Fruit fly (Drosophila melanogaster) whole organism, embryonic: ENCODE results near the gene mus301.

ENCODE experiments used
- ATbp ChIP-seq: fragments of 200-800 bp; sonication (Bioruptor generic); optimal IDR thresholded peaks from 2 replicates; lab custom pipeline; 2017; ENCODE audit warnings: missing biosample characterization, mild to moderate bottlenecking, missing genetic modification characterization, missing genetic modification reagents
- Atf-2 ChIP-seq: fragments of 200-800 bp; sonication (Bioruptor generic); optimal IDR thresholded peaks from 2 replicates; lab custom pipeline; 2016; ENCODE audit warnings: missing biosample characterization, missing genetic modification characterization
- Bteb2 ChIP-seq: fragments of 200-800 bp; sonication (Bioruptor generic); optimal IDR thresholded peaks from 2 replicates; lab custom pipeline; 2016; ENCODE audit warnings: missing biosample characterization, missing genetic modification characterization
- CG10321 ChIP-seq: fragments of 200-800 bp; sonication (Bioruptor generic); IDR thresholded peaks from 2 replicates; pipeline ENCODE4 v1.3.6; 2022; ENCODE audit warnings: missing biosample characterization, missing genetic modification characterization
- CG10565 ChIP-seq: fragments of 200-800 bp; sonication (Bioruptor generic); optimal IDR thresholded peaks from 3 replicates; lab custom pipeline; 2016; ENCODE audit warnings: missing biosample characterization, mild to moderate bottlenecking, missing genetic modification characterization
- CG11398 ChIP-seq: fragments of 200-800 bp; sonication (Bioruptor generic); optimal IDR thresholded peaks from 2 replicates; lab custom pipeline; 2016; ENCODE audit warnings: missing biosample characterization, missing genetic modification characterization
- CG11723 ChIP-seq: fragments of 200-800 bp; sonication (Bioruptor generic); optimal IDR thresholded peaks from 2 replicates; lab custom pipeline; 2017; ENCODE audit warnings: missing biosample characterization, mild to moderate bottlenecking, missing genetic modification characterization
- CG12236 ChIP-seq: fragments of 200-800 bp; sonication (Bioruptor generic); optimal IDR thresholded peaks from 2 replicates; lab custom pipeline; 2016; ENCODE audit warnings: missing biosample characterization, missing genetic modification characterization
- CG12659 ChIP-seq: fragments of 200-800 bp; sonication (Bioruptor generic); optimal IDR thresholded peaks from 3 replicates; lab custom pipeline; 2017; ENCODE audit warnings: mild to moderate bottlenecking, missing biosample characterization, missing genetic modification reagents, missing genetic modification characterization
- CG12769 ChIP-seq: fragments of 200-800 bp; sonication (Bioruptor generic); optimal IDR thresholded peaks from 2 replicates; lab custom pipeline; 2019; ENCODE audit warnings: missing biosample characterization, mild to moderate bottlenecking, missing genetic modification characterization, moderate library complexity
- CG12942 ChIP-seq: fragments of 200-800 bp; sonication (Bioruptor generic); optimal IDR thresholded peaks from 3 replicates; lab custom pipeline; 2016; ENCODE audit warnings: missing biosample characterization, missing genetic modification characterization
- CG15011 ChIP-seq: fragments of 200-800 bp; sonication (Bioruptor generic); optimal IDR thresholded peaks from 3 replicates; lab custom pipeline; 2018; ENCODE audit warnings: missing biosample characterization, mild to moderate bottlenecking, missing genetic modification characterization
- CG15696 ChIP-seq: fragments of 200-800 bp; sonication (Bioruptor generic); optimal IDR thresholded peaks from 2 replicates; lab custom pipeline; 2019; ENCODE audit warnings: missing biosample characterization, mild to moderate bottlenecking, missing genetic modification characterization, moderate library complexity
- CG17912 ChIP-seq: fragments of 200-800 bp; sonication (Bioruptor generic); optimal IDR thresholded peaks from 2 replicates; lab custom pipeline; 2018; ENCODE audit warnings: missing biosample characterization, mild to moderate bottlenecking, missing genetic modification characterization
- CG18764 ChIP-seq: fragments of 200-800 bp; sonication (Bioruptor generic); optimal IDR thresholded peaks from 3 replicates; lab custom pipeline; 2016; ENCODE audit warnings: missing biosample characterization, missing genetic modification characterization
- CG2199 ChIP-seq: fragments of 200-800 bp; sonication (Bioruptor generic); IDR thresholded peaks from 3 replicates; pipeline ENCODE4 v1.3.6; 2022; ENCODE audit warnings: missing biosample characterization, missing genetic modification characterization
- CG30020 ChIP-seq: fragments of 200-800 bp; optimal IDR thresholded peaks from 2 replicates; lab custom pipeline; 2019; ENCODE audit warnings: missing biosample characterization, mild to moderate bottlenecking, missing genetic modification characterization, moderate library complexity
- CG30403 ChIP-seq: fragments of 200-800 bp; sonication (Bioruptor generic); optimal IDR thresholded peaks from 3 replicates; lab custom pipeline; 2016; ENCODE audit warnings: missing biosample characterization, missing genetic modification characterization
- CG3163 ChIP-seq: fragments of 200-800 bp; sonication (Bioruptor generic); optimal IDR thresholded peaks from 3 replicates; lab custom pipeline; 2016; ENCODE audit warnings: missing biosample characterization, missing genetic modification characterization
- CG34422 ChIP-seq: fragments of 200-800 bp; sonication (Bioruptor generic); IDR thresholded peaks from 3 replicates; pipeline ENCODE4 v1.3.6; 2022; ENCODE audit warnings: missing biosample characterization, missing genetic modification characterization
- CG6689 ChIP-seq: fragments of 200-800 bp; sonication (Bioruptor generic); IDR thresholded peaks from 2 replicates; pipeline ENCODE4 v1.3.6; 2022; ENCODE audit warnings: missing biosample characterization, missing genetic modification characterization
- CG6791 ChIP-seq: fragments of 200-800 bp; sonication (Bioruptor generic); IDR thresholded peaks from 3 replicates; pipeline ENCODE4 v1.3.6; 2022; ENCODE audit warnings: missing biosample characterization, missing genetic modification characterization; ENCODE audit not compliant: partially characterized antibody
- CG6854 ChIP-seq: fragments of 200-800 bp; sonication (Bioruptor generic); optimal IDR thresholded peaks from 3 replicates; lab custom pipeline; 2017; ENCODE audit warnings: missing biosample characterization, mild to moderate bottlenecking, missing genetic modification characterization
- CG8290 ChIP-seq, 3 experiments: fragments of 200-800 bp; sonication (Bioruptor generic); optimal IDR thresholded peaks; 2 replicates each; lab custom pipeline; 2016 to 2019; ENCODE audit warnings: missing biosample characterization in 3 of 3, missing genetic modification characterization in 3 of 3, mild to moderate bottlenecking in 2 of 3, moderate library complexity in 1 of 3
- CG9727 ChIP-seq: fragments of 200-800 bp; sonication (Bioruptor generic); optimal IDR thresholded peaks from 3 replicates; lab custom pipeline; 2017; ENCODE audit warnings: missing biosample characterization, mild to moderate bottlenecking, missing genetic modification characterization
- CHES-1-like ChIP-seq: fragments of 200-800 bp; sonication (Bioruptor generic); optimal IDR thresholded peaks from 2 replicates; lab custom pipeline; 2016; ENCODE audit warnings: missing biosample characterization, missing genetic modification characterization
- CkIIα-i1 ChIP-seq: fragments of 200-800 bp; sonication (Bioruptor generic); IDR thresholded peaks from 2 replicates; pipeline ENCODE4 v1.3.6; 2022; ENCODE audit warnings: missing biosample characterization, missing genetic modification characterization
- D19B ChIP-seq: fragments of 200-800 bp; sonication (Bioruptor generic); optimal IDR thresholded peaks from 2 replicates; lab custom pipeline; 2017; ENCODE audit warnings: missing biosample characterization, mild to moderate bottlenecking, missing genetic modification characterization
- Lim3 ChIP-seq: fragments of 200-800 bp; sonication (Bioruptor generic); IDR thresholded peaks from 2 replicates; pipeline ENCODE4 v1.3.6; 2022; ENCODE audit warnings: missing biosample characterization, missing genetic modification characterization
- Nf-YB ChIP-seq: fragments of 200-800 bp; sonication (Bioruptor generic); optimal IDR thresholded peaks from 3 replicates; lab custom pipeline; 2019; ENCODE audit warnings: missing biosample characterization, mild to moderate bottlenecking, missing genetic modification characterization, moderate library complexity
- NfI ChIP-seq: fragments of 200-800 bp; sonication (Bioruptor generic); optimal IDR thresholded peaks from 3 replicates; lab custom pipeline; 2018; ENCODE audit warnings: missing biosample characterization, mild to moderate bottlenecking, missing genetic modification characterization, moderate library complexity
- Oli ChIP-seq: fragments of 200-800 bp; sonication (Bioruptor generic); optimal IDR thresholded peaks from 2 replicates; lab custom pipeline; 2018; ENCODE audit warnings: missing biosample characterization, mild to moderate bottlenecking, missing genetic modification characterization, moderate library complexity
- Spps ChIP-seq: fragments of 200-800 bp; sonication (Bioruptor generic); optimal IDR thresholded peaks from 2 replicates; lab custom pipeline; 2018; ENCODE audit warnings: missing biosample characterization, mild to moderate bottlenecking, missing genetic modification characterization
- ase ChIP-seq: fragments of 200-800 bp; sonication (Bioruptor generic); IDR thresholded peaks from 3 replicates; pipeline ENCODE4 v1.3.6; 2022; ENCODE audit warnings: missing biosample characterization, missing genetic modification characterization
- cad ChIP-seq: fragments of >200 bp; optimal IDR thresholded peaks from 2 replicates; lab custom pipeline; 2017; ENCODE audit warnings: missing biosample characterization, missing genetic modification characterization
- danr ChIP-seq: fragments of 200-800 bp; sonication (Bioruptor generic); IDR thresholded peaks from 2 replicates; pipeline ENCODE4 v1.3.6; 2022; ENCODE audit warnings: missing biosample characterization, missing genetic modification characterization
- ewg ChIP-seq: fragments of 200-800 bp; sonication (Bioruptor generic); optimal IDR thresholded peaks from 3 replicates; lab custom pipeline; 2017; ENCODE audit warnings: mild to moderate bottlenecking, missing biosample characterization, missing genetic modification reagents, missing genetic modification characterization
- fru ChIP-seq: fragments of >200 bp; optimal IDR thresholded peaks from 2 replicates; lab custom pipeline; 2017
- fu2 ChIP-seq: fragments of 200-800 bp; sonication (Bioruptor generic); optimal IDR thresholded peaks from 2 replicates; lab custom pipeline; 2016; ENCODE audit warnings: missing biosample characterization, missing genetic modification characterization
- gem ChIP-seq: fragments of 200-800 bp; sonication (Bioruptor generic); optimal IDR thresholded peaks from 2 replicates; lab custom pipeline; 2019; ENCODE audit warnings: missing biosample characterization, mild to moderate bottlenecking, missing genetic modification characterization, moderate library complexity
- jing ChIP-seq: fragments of 200-800 bp; sonication (Bioruptor generic); optimal IDR thresholded peaks from 2 replicates; lab custom pipeline; 2018; ENCODE audit warnings: missing biosample characterization, mild to moderate bottlenecking, missing genetic modification characterization
- luna ChIP-seq: fragments of 200-800 bp; sonication (Bioruptor generic); optimal IDR thresholded peaks from 2 replicates; lab custom pipeline; 2016; ENCODE audit warnings: missing biosample characterization, missing genetic modification characterization
- nerfin-1 ChIP-seq: fragments of 200-800 bp; sonication (Bioruptor generic); optimal IDR thresholded peaks from 3 replicates; lab custom pipeline; 2019; ENCODE audit warnings: missing biosample characterization, mild to moderate bottlenecking, missing genetic modification characterization, moderate library complexity
- otp ChIP-seq: fragments of 200-800 bp; sonication (Bioruptor generic); IDR thresholded peaks from 3 replicates; pipeline ENCODE4, ENCODE4 v1.3.6; 2022; ENCODE audit warnings: missing biosample characterization, missing genetic modification characterization
- pb ChIP-seq: fragments of 200-800 bp; sonication (Bioruptor generic); optimal IDR thresholded peaks from 3 replicates; lab custom pipeline; 2016; ENCODE audit warnings: missing biosample characterization, missing genetic modification characterization
- salm ChIP-seq: fragments of 200-800 bp; sonication (Bioruptor generic); optimal IDR thresholded peaks from 2 replicates; lab custom pipeline; 2018; ENCODE audit warnings: missing biosample characterization, mild to moderate bottlenecking, missing genetic modification characterization
- slou ChIP-seq: fragments of 200-800 bp; sonication (Bioruptor generic); optimal IDR thresholded peaks from 3 replicates; lab custom pipeline; 2016; ENCODE audit warnings: missing biosample characterization, missing genetic modification characterization
- tin ChIP-seq: fragments of 200-800 bp; sonication (Bioruptor generic); optimal IDR thresholded peaks from 3 replicates; lab custom pipeline; 2016; ENCODE audit warnings: missing biosample characterization, missing genetic modification characterization
- vfl ChIP-seq: fragments of 200-800 bp; sonication (Bioruptor generic); optimal IDR thresholded peaks from 2 replicates; lab custom pipeline; 2016; ENCODE audit warnings: missing biosample characterization, missing genetic modification characterization
- wor ChIP-seq: fragments of 200-800 bp; sonication (Bioruptor generic); IDR thresholded peaks from 2 replicates; pipeline ENCODE4 v1.3.6; 2022; ENCODE audit warnings: missing biosample characterization, missing genetic modification characterization
- yki ChIP-seq: fragments of >200 bp; optimal IDR thresholded peaks from 3 replicates; lab custom pipeline; 2018

mus301 gene

dm6 chr3L:8127712-8128210 is 9.8 kb upstream of the mus301 start, which contains the start of the genes Cds and Uba2 (continued):
- TF ChIP-seq CG18764 (GFP tag; lab: Kevin White, UChicago) (peak; percentile 91), CG3163 (GFP tag; lab: Kevin White, UChicago) (peak; percentile 33), luna (GFP tag; lab: Kevin White, UChicago) (peak; percentile 63), nerfin-1 (tag; lab: Kevin White, UChicago) (peak; percentile 92), CG12236 (GFP tag; lab: Kevin White, UChicago) (peak; percentile 5), salm (tag; lab: Kevin White, UChicago) (peak; percentile 80), CG15011 (GFP tag; lab: Kevin White, UChicago) (no peak), ewg (GFP tag; lab: Kevin White, UChicago) (peak; percentile 82), wor (GFP tag; lab: Robert Waterston, UW) (peak; percentile 73), CG34422 (GFP tag; lab: Robert Waterston, UW) (peak; percentile 94), yki (lab: Kevin White, UChicago) (no peak), CG15696 (peak; percentile 93), NfI (GFP tag; lab: Kevin White, UChicago) (peak; percentile 95), CG12659 (GFP tag; lab: Kevin White, UChicago) (peak; percentile 97), CG10321 (GFP tag; lab: Robert Waterston, UW) (0 out of 2 replicates have a peak, but pooled peaks have one; percentile 22), vfl (GFP tag; lab: Kevin White, UChicago) (peak; percentile 85), ase (GFP tag; lab: Robert Waterston, UW) (peak; percentile 85), jing (GFP tag; lab: Kevin White, UChicago) (no peak), otp (GFP tag; lab: Robert Waterston, UW) (peak; percentile 87), fu2 (peak; percentile 71), CG2199 (0 out of 3 replicates have a peak, but pooled peaks have one; percentile 8), ATbp (GFP tag; lab: Kevin White, UChicago) (peak; percentile 85), CG6689 (GFP tag; lab: Robert Waterston, UW) (peak; percentile 90), CG12942 (GFP tag; lab: Kevin White, UChicago) (peak; percentile 94), Oli (tag; lab: Kevin White, UChicago) (peak; percentile 91), tin (GFP tag; lab: Kevin White, UChicago) (peak; percentile 94), CG6854 (peak; percentile 64), CG9727 (GFP tag; lab: Kevin White, UChicago) (peak; percentile 91), CG30403 (GFP tag; lab: Kevin White, UChicago) (peak; percentile 96), Atf-2 (GFP tag; lab: Kevin White, UChicago) (peak; percentile 78), Nf-YB (peak; percentile 73), CG6791 (GFP tag; lab: Robert Waterston, UW) (no peak), CG17912 (peak; percentile 83), CG12769 (tag; lab: Kevin White, UChicago) (no peak), Spps (tag; lab: Kevin White, UChicago) (peak; percentile 71), CHES-1-like (GFP tag; lab: Kevin White, UChicago) (peak; percentile 74), pb (GFP tag; lab: Kevin White, UChicago) (peak; percentile 48), fru (no peak), slou (GFP tag; lab: Kevin White, UChicago) (peak; percentile 92), CG11723 (GFP tag; lab: Kevin White, UChicago) (peak; percentile 87), danr (GFP tag; lab: Robert Waterston, UW) (peak; percentile 81), CkIIα-i1 (GFP tag; lab: Robert Waterston, UW) (no peak), CG8290 (GFP tag; optimal IDR thresholded peaks at IDR 0.05; lab: Kevin White, UChicago) (peak; percentile 82), CG8290 (tag; optimal IDR thresholded peaks at IDR 0.05; lab: Kevin White, UChicago) (peak; percentile 61 to 83), D19B (GFP tag; lab: Kevin White, UChicago) (peak; percentile 85), Lim3 (no peak), CG10565 (GFP tag; lab: Kevin White, UChicago) (peak; percentile 19), CG11398 (GFP tag; lab: Kevin White, UChicago) (peak; percentile 77), CG30020 (tag; lab: Kevin White, UChicago) (peak; percentile 82), Bteb2 (GFP tag; lab: Kevin White, UChicago) (peak; percentile 71), gem (tag; lab: Kevin White, UChicago) (peak; percentile 96), cad (GFP tag; lab: Kevin White, UChicago) (no peak)
